Worm (Caenorhabditis elegans) whole organism, late embryonic: ENCODE results near the gene fis-1.

Experiments
- C38D4.7 ChIP-seq: fragments of 200-800 bp; sonication (Bioruptor generic); optimal IDR thresholded peaks from 2 replicates; lab custom pipeline; 2018; ENCODE audit warnings: mild to moderate bottlenecking, missing genetic modification characterization, moderate library complexity, missing compliant biosample characterization
- F13H6.1 ChIP-seq: sonication (generic microtip); optimal IDR thresholded peaks from 2 replicates; lab custom pipeline; 2016; ENCODE audit warnings: missing genetic modification characterization, missing compliant biosample characterization
- K09A11.1 ChIP-seq: sonication (generic microtip); optimal IDR thresholded peaks from 2 replicates; lab custom pipeline; 2017; ENCODE audit warnings: antibody characterized with exemption, mild to moderate bottlenecking, missing genetic modification characterization, missing compliant biosample characterization; ENCODE audit not compliant: insufficient read depth
- Y22D7AL.16 ChIP-seq: sonication (generic microtip); optimal IDR thresholded peaks from 2 replicates; lab custom pipeline; 2016; ENCODE audit warnings: missing genetic modification characterization, missing compliant biosample characterization
- ceh-19 ChIP-seq: fragments of 200-800 bp; sonication (Bioruptor generic); optimal IDR thresholded peaks from 2 replicates; lab custom pipeline; 2018; ENCODE audit warnings: mild to moderate bottlenecking, missing genetic modification characterization, missing compliant biosample characterization
- ceh-31 ChIP-seq: sonication (generic microtip); optimal IDR thresholded peaks from 2 replicates; lab custom pipeline; 2016; ENCODE audit warnings: missing genetic modification characterization, missing compliant biosample characterization
- ceh-45 ChIP-seq: fragments of 200-800 bp; sonication (Bioruptor generic); IDR thresholded peaks from 2 replicates; pipeline ENCODE4 v1.3.6; 2022; ENCODE audit warnings: missing genetic modification reagents, missing genetic modification characterization, missing compliant biosample characterization
- ceh-6 ChIP-seq: fragments of 200-800 bp; sonication (Bioruptor generic); optimal IDR thresholded peaks from 2 replicates; lab custom pipeline; 2018; ENCODE audit warnings: mild to moderate bottlenecking, missing genetic modification characterization, missing compliant biosample characterization
- ceh-9 ChIP-seq: sonication (generic microtip); optimal IDR thresholded peaks from 2 replicates; lab custom pipeline; 2016; ENCODE audit warnings: mild to moderate bottlenecking, missing genetic modification characterization, inconsistent platforms, missing compliant biosample characterization
- che-1 ChIP-seq: sonication (generic microtip); optimal IDR thresholded peaks from 2 replicates; lab custom pipeline; 2016; ENCODE audit warnings: mild to moderate bottlenecking, missing genetic modification characterization, missing compliant biosample characterization
- elt-4 ChIP-seq: sonication (generic microtip); optimal IDR thresholded peaks from 2 replicates; lab custom pipeline; 2016; ENCODE audit warnings: missing genetic modification characterization, missing compliant biosample characterization
- ets-4 ChIP-seq: sonication (generic microtip); optimal IDR thresholded peaks from 2 replicates; lab custom pipeline; 2016; ENCODE audit warnings: missing genetic modification characterization, missing compliant biosample characterization
- eyg-1 ChIP-seq: sonication (generic microtip); optimal IDR thresholded peaks from 2 replicates; lab custom pipeline; 2016; ENCODE audit warnings: missing genotype, missing genetic modification characterization, missing compliant biosample characterization
- fkh-6 ChIP-seq: sonication (generic microtip); optimal IDR thresholded peaks from 2 replicates; lab custom pipeline; 2016; ENCODE audit warnings: missing genetic modification characterization, missing compliant biosample characterization
- hlh-6 ChIP-seq: sonication (generic microtip); optimal IDR thresholded peaks from 2 replicates; lab custom pipeline; 2016; ENCODE audit warnings: missing genotype, missing genetic modification characterization, missing compliant biosample characterization
- lim-6 ChIP-seq: sonication (generic microtip); optimal IDR thresholded peaks from 2 replicates; lab custom pipeline; 2016; ENCODE audit warnings: missing genetic modification characterization, missing compliant biosample characterization
- madf-2 ChIP-seq: sonication (generic microtip); optimal IDR thresholded peaks from 2 replicates; lab custom pipeline; 2017; ENCODE audit warnings: missing genetic modification characterization, missing compliant biosample characterization
- nfya-1 ChIP-seq: sonication (generic microtip); optimal IDR thresholded peaks from 2 replicates; lab custom pipeline; 2017; ENCODE audit warnings: missing genetic modification characterization, mild to moderate bottlenecking, missing compliant biosample characterization, antibody characterized with exemption, moderate library complexity
- nhr-11 ChIP-seq: fragments of 150-350 bp; optimal IDR thresholded peaks from 2 replicates; lab custom pipeline; 2014; ENCODE audit warnings: missing biosample characterization, missing genetic modification characterization
- pax-1 ChIP-seq: fragments of 150-350 bp; optimal IDR thresholded peaks from 2 replicates; lab custom pipeline; 2014; ENCODE audit warnings: missing biosample characterization, missing genetic modification characterization
- pros-1 ChIP-seq: fragments of 150-350 bp; optimal IDR thresholded peaks from 2 replicates; lab custom pipeline; 2014; ENCODE audit warnings: missing biosample characterization, missing genetic modification reagents, missing genetic modification characterization
- sdc-2 ChIP-seq: sonication (generic microtip); optimal IDR thresholded peaks from 2 replicates; lab custom pipeline; 2016; ENCODE audit warnings: missing genotype, missing genetic modification characterization, missing compliant biosample characterization
- sox-2 ChIP-seq: fragments of 200-800 bp; sonication (Bioruptor generic); IDR thresholded peaks from 2 replicates; pipeline ENCODE4 v1.3.6; 2022; ENCODE audit warnings: missing genetic modification reagents, missing genetic modification characterization, missing compliant biosample characterization
- tbx-7 ChIP-seq: sonication (generic microtip); optimal IDR thresholded peaks from 2 replicates; lab custom pipeline; 2016; ENCODE audit warnings: missing genotype, missing genetic modification characterization, missing compliant biosample characterization
- unc-3 ChIP-seq, 2 experiments: fragments of 200-800 bp in 1 of 2; sonication (Bioruptor generic) in 1 of 2; sonication (generic microtip) in 1 of 2; conservative IDR thresholded peaks in 1 of 2; optimal IDR thresholded peaks in 1 of 2; 2 replicates each; pipeline versions ENCODE4 v1.3.6 to Lab custom; 2016 to 2022; ENCODE audit warnings: missing compliant biosample characterization in 2 of 2, missing genetic modification characterization in 2 of 2, missing genetic modification reagents in 1 of 2
- unc-42 ChIP-seq: sonication (generic microtip); optimal IDR thresholded peaks from 2 replicates; lab custom pipeline; 2016; ENCODE audit warnings: missing genotype, missing genetic modification characterization, missing compliant biosample characterization
- unc-86 ChIP-seq: sonication (generic microtip); optimal IDR thresholded peaks from 2 replicates; lab custom pipeline; 2016; ENCODE audit warnings: missing genetic modification characterization, missing compliant biosample characterization

The fis-1 gene

ce11 chrII:6801262-6801661 lies 46.3 kb downstream of the fis-1 start:
- TF ChIP-seq nfya-1 (no peak), unc-86 (tag; lab: Kevin White, UChicago) (no peak), ceh-31 (tag; lab: Kevin White, UChicago) (no peak), pax-1 (tag; lab: Kevin White, UChicago) (no peak), unc-3 (GFP tag; conservative IDR thresholded peaks at IDR 0.05; lab: Robert Waterston, UW) (no peak), unc-3 (tag; optimal IDR thresholded peaks at IDR 0.05; lab: Kevin White, UChicago) (no peak), elt-4 (tag; lab: Kevin White, UChicago) (no peak), eyg-1 (tag; lab: Kevin White, UChicago) (no peak), tbx-7 (tag; lab: Kevin White, UChicago) (no peak), hlh-6 (tag; lab: Kevin White, UChicago) (no peak), ceh-45 (GFP tag; lab: Robert Waterston, UW) (no peak), K09A11.1 (tag; lab: Kevin White, UChicago) (no peak), sox-2 (no peak), ceh-19 (GFP tag; lab: Kevin White, UChicago) (no peak), ets-4 (no peak), fkh-6 (tag; lab: Kevin White, UChicago) (no peak), C38D4.7 (GFP tag; lab: Kevin White, UChicago) (no peak)

ce11 chrII:6803024-6803423 lies 48.0 kb downstream of the fis-1 start, which contains the start of gene tab-1:
tab-1 (plus strand) TSS chrII:6803324.
- TF ChIP-seq pros-1 = no peak
- TF ChIP-seq lim-6 (tag; lab: Kevin White, UChicago) = no peak
- TF ChIP-seq madf-2 (tag; lab: Kevin White, UChicago) = no peak
- no peak for TF ChIP-seq F13H6.1 (tag; lab: Kevin White, UChicago)
- TF ChIP-seq sdc-2 (tag; lab: Kevin White, UChicago) = no peak
- TF ChIP-seq unc-42 (tag; lab: Kevin White, UChicago) = no peak
- TF ChIP-seq ceh-9 (tag; lab: Kevin White, UChicago) = no peak
- no peak for TF ChIP-seq ceh-6 (GFP tag; lab: Kevin White, UChicago)
- no peak for TF ChIP-seq ceh-19 (GFP tag; lab: Kevin White, UChicago)
- TF ChIP-seq Y22D7AL.16 (tag; lab: Kevin White, UChicago) = no peak
- TF ChIP-seq nhr-11 (tag; lab: Kevin White, UChicago) = no peak
- TF ChIP-seq che-1 = no peak
